Worm (Caenorhabditis elegans) whole organism, L4 larva: ENCODE measurements around the gene F38E1.6.
A peak's percentile ranks its signal among the peaks of the same experiment; 100 is the strongest.

Source experiments
- D1046.2 ChIP-seq: fragments of 200-800 bp; sonication (Bioruptor generic); IDR thresholded peaks from 2 replicates; pipeline ENCODE4 v1.3.6; 2022; ENCODE audit warnings: missing genetic modification characterization, missing compliant biosample characterization
- F26F4.8 ChIP-seq: fragments of 200-800 bp; sonication (Bioruptor generic); conservative IDR thresholded peaks from 2 replicates; pipeline ENCODE4 v1.3.6; 2022; ENCODE audit warnings: missing genetic modification characterization, missing compliant biosample characterization
- F37D6.2 ChIP-seq: sonication (generic microtip); optimal IDR thresholded peaks from 2 replicates; lab custom pipeline; 2016; ENCODE audit warnings: mild to moderate bottlenecking, missing genetic modification characterization, missing compliant biosample characterization
- F44E2.7 ChIP-seq: fragments of 200-800 bp; sonication (Bioruptor generic); IDR thresholded peaks from 2 replicates; pipeline ENCODE4 v2.1.2; 2022; ENCODE audit warnings: missing genetic modification characterization, missing compliant biosample characterization
- T20F7.1 ChIP-seq: fragments of 200-800 bp; sonication (Bioruptor generic); optimal IDR thresholded peaks from 2 replicates; lab custom pipeline; 2018; ENCODE audit warnings: mild to moderate bottlenecking, missing genetic modification characterization, missing compliant biosample characterization
- Y105C5A.15 ChIP-seq: fragments of 200-800 bp; sonication (Bioruptor generic); IDR thresholded peaks from 2 replicates; pipeline ENCODE4 v1.3.6; 2022; ENCODE audit warnings: missing genetic modification characterization, missing compliant biosample characterization
- ZK337.2 ChIP-seq: fragments of 200-800 bp; sonication (Bioruptor generic); IDR thresholded peaks from 2 replicates; pipeline ENCODE4 v1.3.6; 2022; ENCODE audit warnings: missing genetic modification reagents, missing genetic modification characterization, missing compliant biosample characterization
- ZK546.5 ChIP-seq, 2 experiments: sonication (generic microtip); optimal IDR thresholded peaks; 2 replicates each; lab custom pipeline; 2017; ENCODE audit warnings: missing biosample characterization in 2 of 2, missing genetic modification characterization in 2 of 2
- aha-1 ChIP-seq: fragments of 150-350 bp; peaks from one replicate; lab custom pipeline; 2014; ENCODE audit warnings: missing biosample characterization, missing genetic modification characterization
- aly-2 ChIP-seq: sonication (generic microtip); optimal IDR thresholded peaks from 2 replicates; lab custom pipeline; 2018; ENCODE audit warnings: missing biosample characterization, missing genetic modification characterization
- ama-1 ChIP-seq: fragments of 150-350 bp; optimal IDR thresholded peaks from 2 replicates; lab custom pipeline; 2014; ENCODE audit warnings: inconsistent platforms, mixed read lengths
- arid-1 ChIP-seq: fragments of 200-800 bp; sonication (Bioruptor generic); conservative IDR thresholded peaks from 2 replicates; pipeline ENCODE4 v1.3.6; 2022; ENCODE audit warnings: missing genetic modification reagents, missing genetic modification characterization, missing compliant biosample characterization
- ceh-44 ChIP-seq: fragments of 200-800 bp; sonication (Bioruptor generic); IDR thresholded peaks from 2 replicates; pipeline ENCODE4 v1.3.6; 2022; ENCODE audit warnings: missing genetic modification reagents, missing genetic modification characterization, missing compliant biosample characterization
- ceh-62 ChIP-seq: sonication (generic microtip); optimal IDR thresholded peaks from 2 replicates; lab custom pipeline; 2017; ENCODE audit warnings: missing biosample characterization, missing genetic modification characterization
- ceh-82 ChIP-seq: sonication (generic microtip); optimal IDR thresholded peaks from 2 replicates; lab custom pipeline; 2017; ENCODE audit warnings: missing biosample characterization, missing genetic modification characterization
- ctbp-1 ChIP-seq: fragments of 200-800 bp; sonication (Bioruptor generic); IDR thresholded peaks from 2 replicates; pipeline ENCODE4 v1.3.6; 2022; ENCODE audit warnings: missing genetic modification reagents, missing genetic modification characterization, missing compliant biosample characterization
- dmd-8 ChIP-seq: fragments of 200-800 bp; sonication (Bioruptor generic); IDR thresholded peaks from 2 replicates; pipeline ENCODE4 v1.3.6; 2022; ENCODE audit warnings: missing genetic modification characterization, missing compliant biosample characterization
- egl-43 ChIP-seq: fragments of 200-800 bp; sonication (Bioruptor generic); IDR thresholded peaks from 2 replicates; pipeline ENCODE4 v1.3.6; 2022; ENCODE audit warnings: missing genetic modification reagents, missing genetic modification characterization, missing compliant biosample characterization
- hmg-1.1 ChIP-seq: fragments of 200-800 bp; sonication (Bioruptor generic); IDR thresholded peaks from 2 replicates; pipeline ENCODE4 v1.3.6; 2022; ENCODE audit warnings: missing genetic modification reagents, missing genetic modification characterization, missing compliant biosample characterization
- lim-7 ChIP-seq: fragments of 200-800 bp; sonication (Bioruptor generic); IDR thresholded peaks from 2 replicates; pipeline ENCODE4 v1.3.6; 2022; ENCODE audit warnings: missing genetic modification characterization, missing compliant biosample characterization
- lin-15B ChIP-seq: fragments of 150-350 bp; sonication (generic microtip); optimal IDR thresholded peaks from 3 replicates; lab custom pipeline; 2014; ENCODE audit warnings: missing biosample characterization, missing genetic modification characterization
- lin-29 ChIP-seq: fragments of 200-800 bp; sonication (Bioruptor generic); IDR thresholded peaks from 2 replicates; pipeline ENCODE4 v1.3.6; 2022; ENCODE audit warnings: missing genetic modification reagents, missing genetic modification characterization, missing compliant biosample characterization
- lin-38 ChIP-seq: fragments of 200-800 bp; sonication (Bioruptor generic); IDR thresholded peaks from 2 replicates; pipeline ENCODE4 v1.3.6; 2022; ENCODE audit warnings: missing genetic modification reagents, missing genetic modification characterization, missing compliant biosample characterization
- madf-5 ChIP-seq, 2 experiments: fragments of 200-800 bp; sonication (Bioruptor generic); IDR thresholded peaks; 2 replicates each; pipeline ENCODE4 v1.3.6; 2022; ENCODE audit warnings: missing compliant biosample characterization in 2 of 2, missing genetic modification characterization in 2 of 2
- madf-9 ChIP-seq: fragments of 200-800 bp; sonication (Bioruptor generic); conservative IDR thresholded peaks from 2 replicates; pipeline ENCODE4 v1.3.6; 2022; ENCODE audit warnings: missing genetic modification reagents, missing genetic modification characterization, missing compliant biosample characterization
- mes-2 ChIP-seq: sonication (generic microtip); optimal IDR thresholded peaks from 2 replicates; lab custom pipeline; 2016; ENCODE audit warnings: missing genotype, mild to moderate bottlenecking, missing genetic modification characterization, missing compliant biosample characterization; ENCODE audit not compliant: poor library complexity, severe bottlenecking
- nhr-11 ChIP-seq: fragments of 150-350 bp; optimal IDR thresholded peaks from 2 replicates; lab custom pipeline; 2014; ENCODE audit warnings: missing biosample characterization, missing genetic modification characterization
- nhr-111 ChIP-seq: fragments of 200-800 bp; sonication (Bioruptor generic); optimal IDR thresholded peaks from 2 replicates; lab custom pipeline; 2018; ENCODE audit warnings: mild to moderate bottlenecking, missing genetic modification characterization, missing compliant biosample characterization
- nhr-237 ChIP-seq: sonication (generic microtip); optimal IDR thresholded peaks from 2 replicates; lab custom pipeline; 2017; ENCODE audit warnings: missing biosample characterization, missing genetic modification characterization
- nhr-28 ChIP-seq: fragments of 150-350 bp; optimal IDR thresholded peaks from 2 replicates; lab custom pipeline; 2014; ENCODE audit warnings: missing biosample characterization, missing genetic modification characterization
- nhr-41 ChIP-seq: fragments of 200-800 bp; sonication (Bioruptor generic); IDR thresholded peaks from 2 replicates; pipeline ENCODE4 v1.3.6; 2022; ENCODE audit warnings: missing genetic modification reagents, missing genetic modification characterization, missing compliant biosample characterization
- nhr-42 ChIP-seq: fragments of 200-800 bp; sonication (Bioruptor generic); IDR thresholded peaks from 2 replicates; pipeline ENCODE4 v1.3.6; 2022; ENCODE audit warnings: missing genetic modification characterization, missing compliant biosample characterization
- php-3 ChIP-seq: fragments of 200-800 bp; sonication (Bioruptor generic); IDR thresholded peaks from 2 replicates; pipeline ENCODE4 v1.3.6; 2022; ENCODE audit warnings: missing genetic modification reagents, missing genetic modification characterization, missing compliant biosample characterization
- rbr-2 ChIP-seq: sonication (generic microtip); optimal IDR thresholded peaks from 2 replicates; lab custom pipeline; 2016; ENCODE audit warnings: missing genotype, missing genetic modification characterization, missing compliant biosample characterization
- set-16 ChIP-seq: fragments of 200-800 bp; sonication (Bioruptor generic); IDR thresholded peaks from 2 replicates; pipeline ENCODE4 v1.3.6; 2022; ENCODE audit warnings: missing genetic modification reagents, missing genetic modification characterization, missing compliant biosample characterization
- snpc-1.2 ChIP-seq: fragments of 200-800 bp; sonication (Bioruptor generic); IDR thresholded peaks from 2 replicates; pipeline ENCODE4 v1.3.6; 2022; ENCODE audit warnings: missing genetic modification reagents, missing genetic modification characterization, missing compliant biosample characterization
- spr-1 ChIP-seq: sonication (generic microtip); optimal IDR thresholded peaks from 2 replicates; lab custom pipeline; 2016; ENCODE audit warnings: mild to moderate bottlenecking, missing genetic modification characterization, missing compliant biosample characterization
- unc-62 ChIP-seq, 3 experiments: fragments of 150-350 bp in 1 of 3; sonication (generic microtip); optimal IDR thresholded peaks in 2 of 3; peaks in 1 of 3; 1 replicate in 1 of 3; 2 replicates in 2 of 3; lab custom pipeline; 2014 to 2017; ENCODE audit warnings: missing biosample characterization in 3 of 3, missing genetic modification characterization in 3 of 3, missing genetic modification reagents in 3 of 3, missing genotype in 1 of 3
- vab-7 ChIP-seq: fragments of 200-800 bp; sonication (Bioruptor generic); IDR thresholded peaks from 2 replicates; pipeline ENCODE4 v1.3.6; 2022; ENCODE audit warnings: missing genetic modification reagents, missing genetic modification characterization, missing compliant biosample characterization
- zfp-3 ChIP-seq: fragments of 200-800 bp; sonication (Bioruptor generic); conservative IDR thresholded peaks from 2 replicates; pipeline ENCODE4 v1.3.6; 2022; ENCODE audit warnings: missing genetic modification reagents, missing genetic modification characterization, missing compliant biosample characterization
- zip-11 ChIP-seq: fragments of 200-800 bp; sonication (Bioruptor generic); IDR thresholded peaks from 2 replicates; pipeline ENCODE4 v1.3.6; 2022; ENCODE audit warnings: missing genetic modification characterization, missing compliant biosample characterization
- ztf-7 ChIP-seq: fragments of 150-350 bp; optimal IDR thresholded peaks from 2 replicates; lab custom pipeline; 2014; ENCODE audit warnings: missing biosample characterization, missing genetic modification characterization

F38E1.6 gene

ce11 chrV:8318135-8318534, 41.8 kb upstream of the F38E1.6 start, which contains the start of gene clec-219:
TSS of gene clec-219 (plus strand) at chrV:8318435.
- no peak for TF ChIP-seq arid-1
- no peak for TF ChIP-seq D1046.2
- no peak for TF ChIP-seq nhr-111 (GFP tag; lab: Kevin White, UChicago)
- TF ChIP-seq nhr-28 (tag; lab: Kevin White, UChicago), result no peak
- TF ChIP-seq vab-7 (GFP tag; lab: Robert Waterston, UW), result no peak

ce11 chrV:8323545-8323944, 36.3 kb upstream of the F38E1.6 start:
- TF ChIP-seq ceh-62 (tag; lab: Kevin White, UChicago), result no peak
- no peak for TF ChIP-seq rbr-2
- peak in 1 of 2 experiments; percentile 69 for TF ChIP-seq unc-62 (GFP tag; optimal IDR thresholded peaks at IDR 0.05 in 1 of 2; lab: Kevin White, UChicago)
- TF ChIP-seq unc-62 (tag; optimal IDR thresholded peaks at IDR 0.05; lab: Kevin White, UChicago), result no peak
- no peak for TF ChIP-seq F37D6.2 (tag; lab: Kevin White, UChicago)
- TF ChIP-seq ZK546.5 (tag; optimal IDR thresholded peaks at IDR 0.05; lab: Kevin White, UChicago), result no peak
- peak; percentile 95 for TF ChIP-seq aha-1
- TF ChIP-seq nhr-41, result no peak
- no peak for TF ChIP-seq ctbp-1 (GFP tag; lab: Robert Waterston, UW)

- TF ChIP-seq madf-9, result no peak
- no peak for TF ChIP-seq egl-43 (GFP tag; lab: Robert Waterston, UW)
- TF ChIP-seq zfp-3 (GFP tag; lab: Robert Waterston, UW), result no peak
- TF ChIP-seq nhr-42 (GFP tag; lab: Robert Waterston, UW), result no peak
- peak; percentile 74 for TF ChIP-seq set-16 (GFP tag; lab: Robert Waterston, UW)
These were observed 34.0 kb upstream of the F38E1.6 start for ce11 chrV:8325906-8326305.

ce11 chrV:8327080-8327479, 32.8 kb upstream of the F38E1.6 start:
- TF ChIP-seq ztf-7 (tag; lab: Kevin White, UChicago) (no peak), T20F7.1 (GFP tag; lab: Kevin White, UChicago) (no peak), lin-29 (GFP tag; lab: Robert Waterston, UW) (no peak), F44E2.7 (GFP tag; lab: Robert Waterston, UW) (no peak), ceh-62 (tag; lab: Kevin White, UChicago) (no peak), aly-2 (tag; lab: Kevin White, UChicago) (no peak), set-16 (GFP tag; lab: Robert Waterston, UW) (peak; percentile 89), lin-15B (tag; lab: Kevin White, UChicago) (no peak)

- peak; percentile 70 for TF ChIP-seq lim-7 (GFP tag; lab: Robert Waterston, UW)
- TF ChIP-seq dmd-8, result peak; percentile 72; the same call in 1 of the 2 replicates
- 0 out of 2 replicates have a peak, but pooled peaks have one; percentile 47 for TF ChIP-seq madf-9
- peak in 1 of 2 experiments; percentile 50; a peak in 1 of 4 replicates for TF ChIP-seq madf-5 (GFP tag; IDR thresholded peaks at IDR 0.05; lab: Robert Waterston, UW)
- TF ChIP-seq F44E2.7 (GFP tag; lab: Robert Waterston, UW), result 0 out of 2 replicates have a peak, but pooled peaks have one; percentile 38
- TF ChIP-seq snpc-1.2 (GFP tag; lab: Robert Waterston, UW), result 0 out of 2 replicates have a peak, but pooled peaks have one; percentile 29
- TF ChIP-seq D1046.2, result 0 out of 2 replicates have a peak, but pooled peaks have one; percentile 68
- peak; percentile 84 for TF ChIP-seq F26F4.8 (GFP tag; lab: Robert Waterston, UW)
- 0 out of 2 replicates have a peak, but pooled peaks have one; percentile 57 for TF ChIP-seq Y105C5A.15
These were observed 30.5 kb upstream of the F38E1.6 start for ce11 chrV:8329390-8329789.

- TF ChIP-seq php-3 (GFP tag; lab: Robert Waterston, UW) (no peak), nhr-11 (no peak), mes-2 (tag; lab: Kevin White, UChicago) (no peak), ceh-62 (tag; lab: Kevin White, UChicago) (no peak), arid-1 (no peak), F44E2.7 (GFP tag; lab: Robert Waterston, UW) (no peak), spr-1 (tag; lab: Kevin White, UChicago) (no peak), ceh-82 (tag; lab: Kevin White, UChicago) (no peak), ctbp-1 (GFP tag; lab: Robert Waterston, UW) (no peak), ZK337.2 (GFP tag; lab: Robert Waterston, UW) (no peak), zip-11 (no peak), ama-1 (lab: Kevin White, UChicago) (no peak), hmg-1.1 (GFP tag; lab: Robert Waterston, UW) (no peak), lin-38 (no peak), ceh-44 (no peak), dmd-8 (no peak), nhr-41 (no peak), nhr-237 (tag; lab: Kevin White, UChicago) (no peak)
These were observed 25.5 kb upstream of the F38E1.6 start, which contains the start of gene tmd-2 for ce11 chrV:8334360-8334759. TSS of gene tmd-2 (plus strand) at chrV:8334660.
